Fruit fly (Drosophila melanogaster): ENCODE measurements around the gene mRpS10.

The mRpS10 gene

dm6 chr3R:15229329-15229876, at the start of gene mRpS10, which contains the start of gene Art3 (continued):
- peak; percentile 99 for TF ChIP-seq CG9139 (GFP tag; optimal IDR thresholded peaks at IDR 0.05)
- TF ChIP-seq net (GFP tag; optimal IDR thresholded peaks at IDR 0.05), result peak; percentile 100
- TF ChIP-seq Sox15 (GFP tag; optimal IDR thresholded peaks at IDR 0.05), result peak; percentile 100
- TF ChIP-seq ss (GFP tag; optimal IDR thresholded peaks at IDR 0.05), result peak; percentile 99 to 100
- TF ChIP-seq CG31627 (GFP tag; optimal IDR thresholded peaks at IDR 0.05), result peak; percentile 100
- peak; percentile 100 for TF ChIP-seq eg (GFP tag; IDR thresholded peaks at IDR 0.05)
- peak; percentile 100 for TF ChIP-seq pdm3 (GFP tag; optimal IDR thresholded peaks at IDR 0.05)
- TF ChIP-seq fd85E (GFP tag; optimal IDR thresholded peaks at IDR 0.05), result peak; percentile 98
- TF ChIP-seq CG34406 (GFP tag; optimal IDR thresholded peaks at IDR 0.05), result peak; percentile 100

dm6 chr3R:15181467-15181866, 48.0 kb upstream of the mRpS10 start, which contains the start of gene Mf:
TSS of gene Mf (minus strand) at chr3R:15181510.
- TF ChIP-seq Hr39 (GFP tag; optimal IDR thresholded peaks at IDR 0.05), result no peak
- no peak for TF ChIP-seq cyc (GFP tag; optimal IDR thresholded peaks at IDR 0.05)
- no peak for TF ChIP-seq CG6808 (GFP tag; optimal IDR thresholded peaks at IDR 0.05)
- no peak for TF ChIP-seq achi (GFP tag; optimal IDR thresholded peaks at IDR 0.05)
- TF ChIP-seq CG3032 (tag; optimal IDR thresholded peaks at IDR 0.05), result no peak
- TF ChIP-seq Hr38 (GFP tag; optimal IDR thresholded peaks at IDR 0.05), result no peak
- no peak for TF ChIP-seq OdsH (GFP tag; optimal IDR thresholded peaks at IDR 0.05)

DNA sequence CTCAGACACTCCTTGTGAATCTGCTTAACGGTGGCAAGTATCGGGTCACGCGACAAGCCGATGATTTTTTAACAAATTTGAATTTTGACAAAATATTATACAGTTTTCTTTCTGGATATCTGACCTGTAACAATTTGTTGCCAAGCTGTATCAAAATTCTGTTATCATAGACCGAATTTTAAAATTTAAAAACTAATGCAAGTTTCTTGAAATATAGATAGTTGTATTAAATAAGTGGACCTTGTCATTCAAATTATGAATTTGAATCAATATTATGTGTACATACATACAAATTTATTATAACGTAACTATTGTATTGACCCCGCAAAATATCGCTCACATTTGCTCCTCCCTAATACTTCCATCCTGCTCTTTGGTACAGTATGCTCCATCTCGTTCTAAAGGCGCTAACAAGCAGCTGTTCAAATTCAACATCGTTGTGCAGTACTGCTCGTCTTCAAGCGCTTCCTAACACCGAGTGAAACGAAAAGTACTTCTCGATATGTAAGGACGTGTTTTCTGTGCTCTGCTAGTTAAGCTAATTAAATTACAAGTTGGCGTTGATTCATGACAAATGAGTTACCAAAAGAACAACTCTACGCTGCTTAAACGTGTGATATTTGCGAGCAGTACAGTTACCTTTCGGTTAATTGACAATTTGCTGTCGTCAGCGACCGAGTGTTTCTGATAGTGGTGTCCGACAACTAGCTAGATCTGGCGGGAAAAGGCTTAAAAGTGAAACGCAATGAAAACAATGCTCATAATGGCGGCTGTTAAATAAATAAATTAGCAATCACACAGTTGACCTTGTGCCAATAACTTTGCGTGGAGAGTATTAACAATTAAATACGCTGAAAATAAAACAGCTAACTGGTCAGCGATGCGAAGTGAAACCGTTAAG, 33.1 kb upstream of the mRpS10 start, which contains the start of the genes Kpc1 and CG42542:
TSS of gene Kpc1 (minus strand) at position 77 of the 901 bp plus-strand sequence.
TSS of gene CG42542 (plus strand) at position 465 of the 901 bp plus-strand sequence.
- TF ChIP-seq fd85E (GFP tag; optimal IDR thresholded peaks at IDR 0.05) (no peak), CG11902 (GFP tag; optimal IDR thresholded peaks at IDR 0.05) (peak; percentile 42), CG6792 (GFP tag; optimal IDR thresholded peaks at IDR 0.05) (peak; percentile 69), fkh (GFP tag; optimal IDR thresholded peaks at IDR 0.05) (peak; percentile 62), CG16779 (tag; optimal IDR thresholded peaks at IDR 0.05) (no peak), CG1621 (tag; optimal IDR thresholded peaks at IDR 0.05) (peak; percentile 3), svp (GFP tag) (peak; percentile 96), cyc (GFP tag; optimal IDR thresholded peaks at IDR 0.05) (peak; percentile 71), CG9139 (GFP tag; optimal IDR thresholded peaks at IDR 0.05) (no peak), esn (GFP tag; optimal IDR thresholded peaks at IDR 0.05) (peak; percentile 80), CG6276 (GFP tag; optimal IDR thresholded peaks at IDR 0.05) (no peak), Hr38 (GFP tag; optimal IDR thresholded peaks at IDR 0.05) (no peak), spab (GFP tag; optimal IDR thresholded peaks at IDR 0.05) (no peak), Smox (GFP tag; optimal IDR thresholded peaks at IDR 0.05) (peak; percentile 78), OdsH (GFP tag; optimal IDR thresholded peaks at IDR 0.05) (peak; percentile 54), Eip78C (GFP tag) (peak; percentile 59), dac (GFP tag; optimal IDR thresholded peaks at IDR 0.05) (no peak), CG8119 (GFP tag; IDR thresholded peaks at IDR 0.05) (peak; percentile 53; the same call in 1 of the 3 replicates), CG11762 (GFP tag; optimal IDR thresholded peaks at IDR 0.05; ENCODE audit: insufficient read depth) (peak; percentile 25), Hr4 (GFP tag; optimal IDR thresholded peaks at IDR 0.05) (peak; percentile 81), CG8319 (GFP tag; optimal IDR thresholded peaks at IDR 0.05) (peak; percentile 31), CG34406 (GFP tag; optimal IDR thresholded peaks at IDR 0.05) (peak; percentile 63), CG31627 (GFP tag; optimal IDR thresholded peaks at IDR 0.05) (peak; percentile 80), CG3919 (GFP tag; optimal IDR thresholded peaks at IDR 0.05) (peak; percentile 73), Ets96B (tag; optimal IDR thresholded peaks at IDR 0.05) (peak; percentile 45), CG32006 (GFP tag; optimal IDR thresholded peaks at IDR 0.05) (peak; percentile 72), salr (GFP tag; optimal IDR thresholded peaks at IDR 0.05) (peak; percentile 36 to 53), Eip75B (GFP tag; optimal IDR thresholded peaks at IDR 0.05) (peak; percentile 67), lz (GFP tag; optimal IDR thresholded peaks at IDR 0.05) (peak; percentile 84), CG11294 (GFP tag; IDR thresholded peaks at IDR 0.05) (no peak), CG15336 (GFP tag; IDR thresholded peaks at IDR 0.05) (0 out of 2 replicates have a peak, but pooled peaks have one; percentile 8), pdm3 (GFP tag; optimal IDR thresholded peaks at IDR 0.05) (peak; percentile 83), Blimp-1 (GFP tag; optimal IDR thresholded peaks at IDR 0.05) (peak; percentile 86), eg (GFP tag; IDR thresholded peaks at IDR 0.05) (peak; percentile 65; the same call in 2 of the 3 replicates), CG6163 (GFP tag; IDR thresholded peaks at IDR 0.05) (peak; percentile 29; the same call in 1 of the 3 replicates), CG8632 (GFP tag; optimal IDR thresholded peaks at IDR 0.05) (peak; percentile 62), CG6808 (GFP tag; optimal IDR thresholded peaks at IDR 0.05) (peak; percentile 2)

Measured in whole organism, prepupa.